Fruit fly (Drosophila melanogaster): ENCODE measurements around the gene RecQ5.

The RecQ5 gene

dm6 chr3L:14659954-14660907, 28.4 kb upstream of the RecQ5 start:
- peak; percentile 5 for TF ChIP-seq nmo (GFP tag; optimal IDR thresholded peaks at IDR 0.05)
- peak; percentile 25; the same call in 1 of the 2 replicates for TF ChIP-seq CG31441 (GFP tag; IDR thresholded peaks at IDR 0.05)
- TF ChIP-seq seq (GFP tag; IDR thresholded peaks at IDR 0.05), result peak; percentile 24; the same call in 1 of the 2 replicates
- peak; percentile 8 for TF ChIP-seq dmrt99B (tag; optimal IDR thresholded peaks at IDR 0.05)
- no peak for TF ChIP-seq Bteb2 (GFP tag; optimal IDR thresholded peaks at IDR 0.05)
- no peak for TF ChIP-seq CG14710 (tag; optimal IDR thresholded peaks at IDR 0.05)
- TF ChIP-seq CG10979 (tag; optimal IDR thresholded peaks at IDR 0.05), result peak; percentile 39
- TF ChIP-seq Trl (optimal IDR thresholded peaks at IDR 0.05), result peak; percentile 42 to 59
- no peak for TF ChIP-seq Trl (GFP tag; optimal IDR thresholded peaks at IDR 0.05)
- TF ChIP-seq pros (GFP tag; optimal IDR thresholded peaks at IDR 0.05), result peak; percentile 82
- TF ChIP-seq CG4617 (GFP tag; optimal IDR thresholded peaks at IDR 0.05; ENCODE audit: borderline replicate concordance), result no peak
- no peak for TF ChIP-seq CG10462 (GFP tag; optimal IDR thresholded peaks at IDR 0.05)
- TF ChIP-seq insv (GFP tag; optimal IDR thresholded peaks at IDR 0.05), result no peak
- TF ChIP-seq CG4820 (GFP tag; optimal IDR thresholded peaks at IDR 0.05), result no peak
- TF ChIP-seq tin (GFP tag; optimal IDR thresholded peaks at IDR 0.05), result no peak
- peak in 1 of 2 experiments; percentile 29 for TF ChIP-seq bsh (GFP tag; optimal IDR thresholded peaks at IDR 0.05)
- TF ChIP-seq Poxn (GFP tag; IDR thresholded peaks at IDR 0.05), result no peak
- TF ChIP-seq CG4854 (GFP tag; optimal IDR thresholded peaks at IDR 0.05), result no peak
- TF ChIP-seq zfh1 (GFP tag; IDR thresholded peaks at IDR 0.05), result no peak
- TF ChIP-seq CG1529 (GFP tag; optimal IDR thresholded peaks at IDR 0.05), result peak; percentile 20
- TF ChIP-seq Ets65A (GFP tag), result peak; percentile 36
- no peak for TF ChIP-seq CoRest (tag; optimal IDR thresholded peaks at IDR 0.05)
- TF ChIP-seq CG12391 (tag; optimal IDR thresholded peaks at IDR 0.05), result peak; percentile 14
- 0 out of 4 replicates have a peak, but pooled peaks have one; percentile 24 for TF ChIP-seq chinmo (GFP tag; IDR thresholded peaks at IDR 0.05; ENCODE audit: partially characterized antibody)
- TF ChIP-seq br (optimal IDR thresholded peaks at IDR 0.05), result no peak
- no peak for TF ChIP-seq Opbp (GFP tag; IDR thresholded peaks at IDR 0.05; ENCODE audit: partially characterized antibody)
- peak; percentile 7 for TF ChIP-seq kni (GFP tag; optimal IDR thresholded peaks at IDR 0.05)
- 0 out of 3 replicates have a peak, but pooled peaks have one; percentile 12 for TF ChIP-seq hb (GFP tag; IDR thresholded peaks at IDR 0.05; ENCODE audit: partially characterized antibody)
- TF ChIP-seq Scr (GFP tag; IDR thresholded peaks at IDR 0.05; ENCODE audit: partially characterized antibody), result no peak
- TF ChIP-seq Deaf1 (tag; optimal IDR thresholded peaks at IDR 0.05), result no peak
- no peak for TF ChIP-seq oc (tag; optimal IDR thresholded peaks at IDR 0.05)
- TF ChIP-seq wek (GFP tag; optimal IDR thresholded peaks at IDR 0.05), result no peak
- peak; percentile 66 for TF ChIP-seq abd-A (tag; optimal IDR thresholded peaks at IDR 0.05)
- TF ChIP-seq Stat92E (GFP tag; optimal IDR thresholded peaks at IDR 0.05), result no peak
- no peak for TF ChIP-seq CG34376 (GFP tag; optimal IDR thresholded peaks at IDR 0.05)
- TF ChIP-seq tap (tag; optimal IDR thresholded peaks at IDR 0.05), result no peak
- TF ChIP-seq phol (tag; optimal IDR thresholded peaks at IDR 0.05), result peak; percentile 35
- peak; percentile 70 for TF ChIP-seq Med (GFP tag)
- TF ChIP-seq HLHmδ (GFP tag; optimal IDR thresholded peaks at IDR 0.05), result no peak
- TF ChIP-seq scrt (GFP tag; optimal IDR thresholded peaks at IDR 0.05), result peak; percentile 97
- TF ChIP-seq sens (GFP tag), result peak; percentile 64
- no peak for TF ChIP-seq wdn (GFP tag; IDR thresholded peaks at IDR 0.05)
- no peak for TF ChIP-seq dimm (GFP tag; IDR thresholded peaks at IDR 0.05)
- TF ChIP-seq CG17568 (GFP tag; optimal IDR thresholded peaks at IDR 0.05), result no peak
- TF ChIP-seq psq (GFP tag; optimal IDR thresholded peaks at IDR 0.05), result peak; percentile 6
- no peak for TF ChIP-seq schlank (tag; optimal IDR thresholded peaks at IDR 0.05)
- TF ChIP-seq sim (GFP tag; IDR thresholded peaks at IDR 0.05), result no peak
- peak; percentile 19 for TF ChIP-seq gsb-n (tag; optimal IDR thresholded peaks at IDR 0.05)
